Worm (Caenorhabditis elegans) whole organism, mixed stage, embryonic: ENCODE data around the gene T22B7.8.

Source experiments
- M03D4.4 ChIP-seq: sonication (generic microtip); optimal IDR thresholded peaks from 2 replicates; lab custom pipeline; 2017; ENCODE audit warnings: mild to moderate bottlenecking, missing genetic modification characterization, missing compliant biosample characterization
- bed-3 ChIP-seq: fragments of 200-800 bp; sonication (Bioruptor generic); optimal IDR thresholded peaks from 3 replicates; lab custom pipeline; 2018; ENCODE audit warnings: mild to moderate bottlenecking, missing genetic modification characterization, moderate library complexity, missing compliant biosample characterization
- blmp-1 ChIP-seq: fragments of 150-350 bp; optimal IDR thresholded peaks from 2 replicates; lab custom pipeline; 2014; ENCODE audit warnings: missing biosample characterization, missing genetic modification characterization
- ceh-39 ChIP-seq: fragments of 150-350 bp; optimal IDR thresholded peaks from 2 replicates; lab custom pipeline; 2014; ENCODE audit warnings: missing biosample characterization, missing genetic modification characterization
- ceh-43 ChIP-seq: fragments of 200-800 bp; sonication (Bioruptor generic); optimal IDR thresholded peaks from 2 replicates; lab custom pipeline; 2018; ENCODE audit warnings: mild to moderate bottlenecking, missing genetic modification characterization, moderate library complexity, missing compliant biosample characterization
- ceh-83 ChIP-seq: fragments of 200-800 bp; sonication (Bioruptor generic); optimal IDR thresholded peaks from 2 replicates; lab custom pipeline; 2018; ENCODE audit warnings: mild to moderate bottlenecking, missing genetic modification characterization, missing compliant biosample characterization
- ces-1 ChIP-seq: fragments of 150-350 bp; optimal IDR thresholded peaks from 2 replicates; lab custom pipeline; 2014; ENCODE audit warnings: missing biosample characterization, missing genetic modification reagents, missing genetic modification characterization
- cnd-1 ChIP-seq: fragments of 200-800 bp; sonication (Bioruptor generic); optimal IDR thresholded peaks from 2 replicates; lab custom pipeline; 2018; ENCODE audit warnings: mild to moderate bottlenecking, missing genetic modification characterization, missing compliant biosample characterization
- drap-1 ChIP-seq: fragments of 200-800 bp; sonication (Bioruptor generic); optimal IDR thresholded peaks from 3 replicates; lab custom pipeline; 2018; ENCODE audit warnings: mild to moderate bottlenecking, missing genetic modification characterization, missing compliant biosample characterization
- elt-1 ChIP-seq: sonication (generic microtip); optimal IDR thresholded peaks from 2 replicates; lab custom pipeline; 2017; ENCODE audit warnings: missing genetic modification characterization, mild to moderate bottlenecking, missing compliant biosample characterization, antibody characterized with exemption, moderate library complexity, borderline replicate concordance; ENCODE audit not compliant: insufficient read depth
- elt-3 ChIP-seq: fragments of 150-350 bp; optimal IDR thresholded peaks from 2 replicates; lab custom pipeline; 2014; ENCODE audit warnings: missing biosample characterization, missing genetic modification characterization
- flh-1 ChIP-seq: fragments of 200-800 bp; sonication (Bioruptor generic); optimal IDR thresholded peaks from 2 replicates; lab custom pipeline; 2018; ENCODE audit warnings: mild to moderate bottlenecking, missing genetic modification characterization, moderate library complexity, missing compliant biosample characterization
- ham-2 ChIP-seq: fragments of 200-800 bp; sonication (Bioruptor generic); optimal IDR thresholded peaks from 2 replicates; lab custom pipeline; 2018; ENCODE audit warnings: mild to moderate bottlenecking, missing genetic modification characterization, missing compliant biosample characterization
- hlh-1 ChIP-seq: fragments of 150-350 bp; optimal IDR thresholded peaks from 2 replicates; lab custom pipeline; 2014; ENCODE audit warnings: missing biosample characterization, missing genetic modification reagents, missing genetic modification characterization
- lin-13 ChIP-seq: fragments of 150-350 bp; optimal IDR thresholded peaks from 2 replicates; lab custom pipeline; 2014; ENCODE audit warnings: missing biosample characterization, missing genetic modification characterization
- lin-32 ChIP-seq: fragments of 200-800 bp; sonication (Bioruptor generic); optimal IDR thresholded peaks from 2 replicates; lab custom pipeline; 2018; ENCODE audit warnings: mild to moderate bottlenecking, missing genetic modification characterization, missing compliant biosample characterization
- lsy-2 ChIP-seq: fragments of 150-350 bp; optimal IDR thresholded peaks from 2 replicates; lab custom pipeline; 2014; ENCODE audit warnings: missing biosample characterization, missing genetic modification characterization
- mab-5 ChIP-seq: fragments of 150-350 bp; optimal IDR thresholded peaks from 2 replicates; lab custom pipeline; 2014; ENCODE audit warnings: missing biosample characterization, missing genetic modification characterization
- mep-1 ChIP-seq: fragments of 150-350 bp; optimal IDR thresholded peaks from 2 replicates; lab custom pipeline; 2017; ENCODE audit warnings: missing biosample characterization, missing genetic modification reagents, missing genetic modification characterization, inconsistent platforms
- mls-2 ChIP-seq: sonication (generic microtip); optimal IDR thresholded peaks from 2 replicates; lab custom pipeline; 2016; ENCODE audit warnings: mild to moderate bottlenecking, missing genetic modification characterization, moderate library complexity, missing compliant biosample characterization
- nhr-12 ChIP-seq: fragments of 150-350 bp; optimal IDR thresholded peaks from 2 replicates; lab custom pipeline; 2014; ENCODE audit warnings: missing biosample characterization, missing genetic modification characterization
- nhr-2 ChIP-seq: fragments of 150-350 bp; optimal IDR thresholded peaks from 2 replicates; lab custom pipeline; 2014; ENCODE audit warnings: missing biosample characterization, missing genetic modification characterization
- nhr-237 ChIP-seq: fragments of 150-350 bp; optimal IDR thresholded peaks from 2 replicates; lab custom pipeline; 2014; ENCODE audit warnings: missing biosample characterization, missing genetic modification characterization
- nhr-28 ChIP-seq: fragments of 150-350 bp; optimal IDR thresholded peaks from 2 replicates; lab custom pipeline; 2014; ENCODE audit warnings: missing biosample characterization, missing genetic modification characterization
- nhr-76 ChIP-seq: sonication (generic microtip); optimal IDR thresholded peaks from 2 replicates; lab custom pipeline; 2017; ENCODE audit warnings: missing biosample characterization, missing genetic modification characterization
- pha-4 ChIP-seq: fragments of 150-350 bp; optimal IDR thresholded peaks from 2 replicates; lab custom pipeline; 2018; ENCODE audit warnings: missing biosample characterization, missing genetic modification reagents, missing genetic modification characterization
- sem-2 ChIP-seq: fragments of 200-800 bp; sonication (Bioruptor generic); optimal IDR thresholded peaks from 2 replicates; lab custom pipeline; 2018; ENCODE audit warnings: mild to moderate bottlenecking, missing genetic modification characterization, missing compliant biosample characterization
- snpc-4 ChIP-seq: fragments of 150-350 bp; optimal IDR thresholded peaks from 2 replicates; lab custom pipeline; 2014; ENCODE audit warnings: missing biosample characterization, missing genetic modification characterization
- sptf-1 ChIP-seq: sonication (generic microtip); optimal IDR thresholded peaks from 2 replicates; lab custom pipeline; 2017; ENCODE audit warnings: mild to moderate bottlenecking, missing genetic modification characterization, moderate library complexity, missing compliant biosample characterization
- tbx-8 ChIP-seq: fragments of 200-800 bp; sonication (Bioruptor generic); optimal IDR thresholded peaks from 2 replicates; lab custom pipeline; 2018; ENCODE audit warnings: mild to moderate bottlenecking, missing genetic modification characterization, moderate library complexity, missing compliant biosample characterization
- unc-120 ChIP-seq: sonication (generic microtip); optimal IDR thresholded peaks from 2 replicates; lab custom pipeline; 2017; ENCODE audit warnings: missing genetic modification characterization, missing compliant biosample characterization; ENCODE audit not compliant: poor library complexity, severe bottlenecking
- unc-39 ChIP-seq: fragments of 150-350 bp; optimal IDR thresholded peaks from 2 replicates; lab custom pipeline; 2014; ENCODE audit warnings: missing biosample characterization, missing genetic modification characterization
- unc-62 ChIP-seq: fragments of 150-350 bp; optimal IDR thresholded peaks from 2 replicates; lab custom pipeline; 2014; ENCODE audit warnings: missing biosample characterization, missing genetic modification reagents, missing genetic modification characterization
- zip-8 ChIP-seq: fragments of 150-350 bp; optimal IDR thresholded peaks from 2 replicates; lab custom pipeline; 2014; ENCODE audit warnings: missing biosample characterization, missing genetic modification characterization
- ztf-11 ChIP-seq: fragments of 150-350 bp; optimal IDR thresholded peaks from 2 replicates; lab custom pipeline; 2014; ENCODE audit warnings: missing biosample characterization, missing genetic modification characterization

Gene T22B7.8

ce11 chrX:5631626-5632025 lies at the start of gene T22B7.8:
Gene T22B7.8, plus strand, starts transcription at chrX:5631926.
- no peak for TF ChIP-seq flh-1
- TF ChIP-seq pha-4 (tag; lab: Kevin White, UChicago): no peak
- TF ChIP-seq elt-1: no peak
- no peak for TF ChIP-seq nhr-237 (tag; lab: Kevin White, UChicago)
- no peak for TF ChIP-seq unc-120 (tag; lab: Kevin White, UChicago)
- TF ChIP-seq nhr-12 (tag; lab: Kevin White, UChicago): no peak
- TF ChIP-seq unc-39 (tag; lab: Kevin White, UChicago): no peak
- TF ChIP-seq zip-8: no peak
- no peak for TF ChIP-seq mab-5
- TF ChIP-seq, all 35 proteins: peak for 0

- TF ChIP-seq lin-32 (GFP tag; lab: Kevin White, UChicago) (no peak), lsy-2 (tag; lab: Kevin White, UChicago) (no peak), unc-120 (tag; lab: Kevin White, UChicago) (peak; percentile 49), drap-1 (GFP tag; lab: Kevin White, UChicago) (no peak), ceh-83 (GFP tag; lab: Kevin White, UChicago) (peak; percentile 39), flh-1 (no peak), snpc-4 (tag; lab: Kevin White, UChicago) (no peak), mab-5 (no peak), unc-39 (tag; lab: Kevin White, UChicago) (no peak), cnd-1 (tag; lab: Kevin White, UChicago) (peak; percentile 21), elt-3 (tag; lab: Kevin White, UChicago) (no peak), hlh-1 (tag; lab: Kevin White, UChicago) (no peak), ceh-39 (tag; lab: Kevin White, UChicago) (no peak), M03D4.4 (peak; percentile 27), nhr-28 (tag; lab: Kevin White, UChicago) (no peak), sem-2 (no peak), nhr-2 (tag; lab: Kevin White, UChicago) (no peak), lin-13 (tag; lab: Kevin White, UChicago) (no peak), pha-4 (tag; lab: Kevin White, UChicago) (peak; percentile 33), nhr-237 (tag; lab: Kevin White, UChicago) (no peak), elt-1 (no peak), mls-2 (peak; percentile 56), blmp-1 (no peak), tbx-8 (GFP tag; lab: Kevin White, UChicago) (peak; percentile 4), sptf-1 (no peak), zip-8 (no peak), ceh-43 (GFP tag; lab: Kevin White, UChicago) (no peak), nhr-12 (tag; lab: Kevin White, UChicago) (no peak), nhr-76 (tag; lab: Kevin White, UChicago) (no peak), ces-1 (GFP tag; lab: Kevin White, UChicago) (peak; percentile 20), bed-3 (no peak), ham-2 (GFP tag; lab: Kevin White, UChicago) (peak; percentile 95), mep-1 (peak; percentile 24), unc-62 (GFP tag; lab: Kevin White, UChicago) (no peak), ztf-11 (tag; lab: Kevin White, UChicago) (no peak)
Measured at ce11 chrX:5591830-5592229, 39.9 kb upstream of the T22B7.8 start.

- peak; percentile 49 for TF ChIP-seq unc-120 (tag; lab: Kevin White, UChicago)
- peak; percentile 86 for TF ChIP-seq hlh-1 (tag; lab: Kevin White, UChicago)
- TF ChIP-seq nhr-28 (tag; lab: Kevin White, UChicago): no peak
- TF ChIP-seq elt-3 (tag; lab: Kevin White, UChicago): no peak
- TF ChIP-seq nhr-2 (tag; lab: Kevin White, UChicago): no peak
- TF ChIP-seq unc-62 (GFP tag; lab: Kevin White, UChicago): peak; percentile 68
Measured at ce11 chrX:5592517-5593183, 39.1 kb upstream of the T22B7.8 start, which contains the start of gene unc-97. Gene unc-97, plus strand, starts transcription at chrX:5593133.
